Worm (Caenorhabditis elegans): ENCODE data around the gene R06F6.8.
A peak's percentile ranks its signal among the peaks of the same experiment; 100 is the strongest.

R06F6.8 gene

ce11 chrII:10819928-10820423 is at the start of gene R06F6.8:
TSS of gene R06F6.8 (minus strand) at chrII:10819978.
- TF ChIP-seq nhr-12 (tag; optimal IDR thresholded peaks at IDR 0.05) (no peak), ham-2 (GFP tag; optimal IDR thresholded peaks at IDR 0.05) (no peak), hlh-1 (tag; optimal IDR thresholded peaks at IDR 0.05) (no peak), ceh-39 (tag; optimal IDR thresholded peaks at IDR 0.05) (no peak), lin-13 (tag; optimal IDR thresholded peaks at IDR 0.05) (no peak), ces-1 (GFP tag; optimal IDR thresholded peaks at IDR 0.05) (peak; percentile 12), nhr-237 (tag; optimal IDR thresholded peaks at IDR 0.05) (no peak)

ce11 chrII:10868670-10869246 is 49.0 kb upstream of the R06F6.8 start, which contains the start of the genes gmps-1 and cap-2:
TSS of gene gmps-1 (minus strand) at chrII:10868720.
TSS of gene cap-2 (plus strand) at chrII:10869196.
- TF ChIP-seq snpc-4 (tag; optimal IDR thresholded peaks at IDR 0.05) = no peak
- peak; percentile 53 for TF ChIP-seq hlh-1 (tag; optimal IDR thresholded peaks at IDR 0.05)
- no peak for TF ChIP-seq lin-32 (GFP tag; optimal IDR thresholded peaks at IDR 0.05)
- peak; percentile 68 for TF ChIP-seq ces-1 (GFP tag; optimal IDR thresholded peaks at IDR 0.05)
- peak; percentile 31 for TF ChIP-seq drap-1 (GFP tag; optimal IDR thresholded peaks at IDR 0.05)
- peak; percentile 82 for TF ChIP-seq pha-4 (tag; optimal IDR thresholded peaks at IDR 0.05)
- TF ChIP-seq unc-120 (tag; optimal IDR thresholded peaks at IDR 0.05; ENCODE audit: poor library complexity, severe bottlenecking) = peak; percentile 22
- TF ChIP-seq mep-1 (tag; optimal IDR thresholded peaks at IDR 0.05) = peak; percentile 92
- no peak for TF ChIP-seq nhr-28 (tag; optimal IDR thresholded peaks at IDR 0.05)
- TF ChIP-seq ceh-83 (GFP tag; optimal IDR thresholded peaks at IDR 0.05) = no peak
- no peak for TF ChIP-seq bed-3 (GFP tag; optimal IDR thresholded peaks at IDR 0.05)
- TF ChIP-seq lin-13 (tag; optimal IDR thresholded peaks at IDR 0.05) = peak; percentile 84
- TF ChIP-seq mab-5 (tag; optimal IDR thresholded peaks at IDR 0.05) = no peak
- peak; percentile 37 for TF ChIP-seq nhr-2 (tag; optimal IDR thresholded peaks at IDR 0.05)
- TF ChIP-seq cnd-1 (tag; optimal IDR thresholded peaks at IDR 0.05) = no peak
- TF ChIP-seq ham-2 (GFP tag; optimal IDR thresholded peaks at IDR 0.05) = no peak
- TF ChIP-seq tbx-8 (GFP tag; optimal IDR thresholded peaks at IDR 0.05) = no peak
- peak; percentile 100 for TF ChIP-seq lsy-2 (tag; optimal IDR thresholded peaks at IDR 0.05)
- no peak for TF ChIP-seq ztf-11 (tag; optimal IDR thresholded peaks at IDR 0.05)
- no peak for TF ChIP-seq blmp-1 (tag; optimal IDR thresholded peaks at IDR 0.05)
- no peak for TF ChIP-seq elt-3 (tag; optimal IDR thresholded peaks at IDR 0.05)
- no peak for TF ChIP-seq flh-1 (GFP tag; optimal IDR thresholded peaks at IDR 0.05)
- TF ChIP-seq nhr-237 (tag; optimal IDR thresholded peaks at IDR 0.05) = peak; percentile 86
- peak; percentile 72 for TF ChIP-seq ceh-39 (tag; optimal IDR thresholded peaks at IDR 0.05)
- TF ChIP-seq zip-8 (tag; optimal IDR thresholded peaks at IDR 0.05) = no peak
- no peak for TF ChIP-seq unc-39 (tag; optimal IDR thresholded peaks at IDR 0.05)
- TF ChIP-seq sptf-1 (tag; optimal IDR thresholded peaks at IDR 0.05) = peak; percentile 75
- TF ChIP-seq ceh-43 (GFP tag; optimal IDR thresholded peaks at IDR 0.05) = peak; percentile 15
- peak; percentile 28 for TF ChIP-seq M03D4.4 (tag; optimal IDR thresholded peaks at IDR 0.05)
- peak; percentile 51 for TF ChIP-seq mls-2 (tag; optimal IDR thresholded peaks at IDR 0.05)
- no peak for TF ChIP-seq sem-2 (GFP tag; optimal IDR thresholded peaks at IDR 0.05)
- no peak for TF ChIP-seq nhr-76 (tag; optimal IDR thresholded peaks at IDR 0.05)
- no peak for TF ChIP-seq elt-1 (tag; optimal IDR thresholded peaks at IDR 0.05; ENCODE audit: borderline replicate concordance, insufficient read depth)
- TF ChIP-seq nhr-12 (tag; optimal IDR thresholded peaks at IDR 0.05) = no peak
- TF ChIP-seq unc-62 (GFP tag; optimal IDR thresholded peaks at IDR 0.05) = peak; percentile 22

- TF ChIP-seq unc-120 (tag; optimal IDR thresholded peaks at IDR 0.05; ENCODE audit: poor library complexity, severe bottlenecking) (peak; percentile 43), mep-1 (tag; optimal IDR thresholded peaks at IDR 0.05) (no peak), unc-62 (GFP tag; optimal IDR thresholded peaks at IDR 0.05) (peak; percentile 13)
Measured at ce11 chrII:10867219-10867618, 47.4 kb upstream of the R06F6.8 start.

Measured in whole organism, mixed stage, embryonic.